Worm (Caenorhabditis elegans) whole organism, L1 larva: ENCODE results near the gene ksr-1.
A peak's percentile ranks its signal among the peaks of the same experiment; 100 is the strongest.

Source experiments
- efl-1 ChIP-seq, 4 experiments: fragments of 150-350 bp; optimal IDR thresholded peaks in 3 of 4; peaks in 1 of 4; 1 replicate in 1 of 4; 2 replicates in 3 of 4; lab custom pipeline; 2014; ENCODE audit warnings: missing biosample characterization in 2 of 4, missing genetic modification characterization in 2 of 4, missing genetic modification reagents in 2 of 4
- nhr-12 ChIP-seq: sonication (generic microtip); optimal IDR thresholded peaks from 2 replicates; lab custom pipeline; 2017; ENCODE audit warnings: missing biosample characterization, missing genetic modification characterization
- nhr-237 ChIP-seq: fragments of 150-350 bp; optimal IDR thresholded peaks from 2 replicates; lab custom pipeline; 2014; ENCODE audit warnings: missing biosample characterization, missing genetic modification characterization
- nhr-90 ChIP-seq: sonication (generic microtip); optimal IDR thresholded peaks from 2 replicates; lab custom pipeline; 2016; ENCODE audit warnings: mild to moderate bottlenecking, missing genetic modification characterization, missing compliant biosample characterization; ENCODE audit not compliant: poor library complexity
- rnt-1 ChIP-seq: sonication (generic microtip); optimal IDR thresholded peaks from 2 replicates; lab custom pipeline; 2016; ENCODE audit warnings: mild to moderate bottlenecking, missing genetic modification characterization, moderate library complexity, missing compliant biosample characterization
- sup-37 ChIP-seq: fragments of 200-800 bp; sonication (Bioruptor generic); optimal IDR thresholded peaks from 2 replicates; lab custom pipeline; 2018; ENCODE audit warnings: mild to moderate bottlenecking, missing genetic modification characterization, missing compliant biosample characterization
- unc-62 ChIP-seq: fragments of 150-350 bp; optimal IDR thresholded peaks from 2 replicates; lab custom pipeline; 2014; ENCODE audit warnings: missing biosample characterization, missing genetic modification reagents, missing genetic modification characterization
- ztf-4 ChIP-seq: fragments of 150-350 bp; optimal IDR thresholded peaks from 2 replicates; lab custom pipeline; 2014; ENCODE audit warnings: missing biosample characterization, missing genetic modification characterization

ce11 chrX:8255433-8255832, 19.5 kb upstream of the ksr-1 start:
- TF ChIP-seq nhr-90 (tag; lab: Kevin White, UChicago) (no peak), rnt-1 (tag; lab: Kevin White, UChicago) (no peak), efl-1 (optimal IDR thresholded peaks at IDR 0.05; lab: Kevin White, UChicago) (no peak), efl-1 (GFP tag; optimal IDR thresholded peaks at IDR 0.05 in 1 of 2; lab: Kevin White, UChicago) (peak in 1 of 2 experiments; percentile 90), nhr-12 (no peak), sup-37 (GFP tag; lab: Kevin White, UChicago) (no peak), unc-62 (GFP tag; lab: Kevin White, UChicago) (no peak), ztf-4 (tag; lab: Kevin White, UChicago) (no peak), nhr-237 (tag; lab: Kevin White, UChicago) (no peak)
